Worm (Caenorhabditis elegans) whole organism, L4/young adult: ENCODE measurements around the gene clec-214.

Experiments
- W03F9.2 ChIP-seq: fragments of 150-350 bp; optimal IDR thresholded peaks from 2 replicates; lab custom pipeline; 2014; ENCODE audit warnings: missing biosample characterization, missing genetic modification characterization
- dao-5 ChIP-seq: sonication (generic microtip); optimal IDR thresholded peaks from 2 replicates; lab custom pipeline; 2016; ENCODE audit warnings: missing genotype, missing genetic modification characterization, moderate library complexity, missing compliant biosample characterization
- him-1 ChIP-seq: sonication (generic microtip); optimal IDR thresholded peaks from 2 replicates; lab custom pipeline; 2016; ENCODE audit warnings: missing genotype, missing genetic modification reagents, missing genetic modification characterization, missing compliant biosample characterization

- TF ChIP-seq him-1 (tag; lab: Kevin White, UChicago) (no peak), W03F9.2 (tag; lab: Kevin White, UChicago) (no peak), dao-5 (tag; lab: Kevin White, UChicago) (no peak)
These were observed 5.3 kb upstream of the clec-214 start, which contains the start of gene clec-213 for ce11 chrV:7604858-7605257.
